Worm (Caenorhabditis elegans) whole organism, L2 larva: ENCODE data around the gene T02H6.11.

Experiments
- R02D3.7 ChIP-seq: fragments of 150-350 bp; optimal IDR thresholded peaks from 2 replicates; lab custom pipeline; 2014; ENCODE audit warnings: missing biosample characterization, missing genetic modification characterization
- ceh-82 ChIP-seq: fragments of 150-350 bp; optimal IDR thresholded peaks from 2 replicates; lab custom pipeline; 2014; ENCODE audit warnings: missing biosample characterization, missing genetic modification characterization
- crh-2 ChIP-seq: sonication (generic microtip); optimal IDR thresholded peaks from 2 replicates; lab custom pipeline; 2017; ENCODE audit warnings: missing biosample characterization, missing genetic modification characterization
- egl-27 ChIP-seq: sonication (generic microtip); optimal IDR thresholded peaks from 3 replicates; lab custom pipeline; 2017; ENCODE audit warnings: missing biosample characterization, missing genetic modification reagents, missing genetic modification characterization
- elt-3 ChIP-seq: sonication (generic microtip); optimal IDR thresholded peaks from 2 replicates; lab custom pipeline; 2017; ENCODE audit warnings: missing biosample characterization, missing genetic modification characterization
- fos-1 ChIP-seq: fragments of 150-350 bp; optimal IDR thresholded peaks from 2 replicates; lab custom pipeline; 2014; ENCODE audit warnings: missing biosample characterization, missing genetic modification characterization
- lin-39 ChIP-seq: fragments of 150-350 bp; optimal IDR thresholded peaks from 2 replicates; lab custom pipeline; 2014; ENCODE audit warnings: missing biosample characterization, missing genetic modification reagents, missing genetic modification characterization
- lsy-2 ChIP-seq, 2 experiments: fragments of 150-350 bp in 1 of 2; sonication (generic microtip) in 1 of 2; optimal IDR thresholded peaks; 2 replicates each; lab custom pipeline; 2014 to 2017; ENCODE audit warnings: missing biosample characterization in 2 of 2, missing genetic modification characterization in 2 of 2
- nhr-23 ChIP-seq: fragments of 150-350 bp; optimal IDR thresholded peaks from 2 replicates; lab custom pipeline; 2014; ENCODE audit warnings: missing biosample characterization, missing genetic modification reagents, missing genetic modification characterization
- sma-9 ChIP-seq, 2 experiments: fragments of 150-350 bp in 1 of 2; sonication (generic microtip) in 1 of 2; optimal IDR thresholded peaks; 2 replicates each; lab custom pipeline; 2014 to 2016; ENCODE audit warnings: missing genetic modification characterization in 2 of 2, mild to moderate bottlenecking in 1 of 2, missing biosample characterization in 1 of 2, missing compliant biosample characterization in 1 of 2, missing genetic modification reagents in 1 of 2, moderate library complexity in 1 of 2
- unc-39 ChIP-seq: fragments of 150-350 bp; optimal IDR thresholded peaks from 2 replicates; lab custom pipeline; 2014; ENCODE audit warnings: missing biosample characterization, missing genetic modification characterization
- unc-62 ChIP-seq: fragments of 150-350 bp; optimal IDR thresholded peaks from 2 replicates; lab custom pipeline; 2014; ENCODE audit warnings: missing biosample characterization, missing genetic modification reagents, missing genetic modification characterization
- ztf-11 ChIP-seq: sonication (generic microtip); optimal IDR thresholded peaks from 2 replicates; lab custom pipeline; 2017; ENCODE audit warnings: missing biosample characterization, missing genetic modification characterization

ce11 chrII:661696-662095 lies 39.2 kb downstream of the T02H6.11 start, which contains the start of gene sri-45:
- TF ChIP-seq unc-39 (tag; lab: Kevin White, UChicago) (no peak), R02D3.7 (tag; lab: Kevin White, UChicago) (no peak), ceh-82 (no peak), egl-27 (tag; lab: Kevin White, UChicago) (no peak), crh-2 (tag; lab: Kevin White, UChicago) (no peak), lin-39 (tag; lab: Kevin White, UChicago) (no peak), elt-3 (tag; lab: Kevin White, UChicago) (no peak), sma-9 (GFP tag; optimal IDR thresholded peaks at IDR 0.05; lab: Kevin White, UChicago) (no peak), sma-9 (tag; optimal IDR thresholded peaks at IDR 0.05; lab: Kevin White, UChicago) (no peak), unc-62 (GFP tag; lab: Kevin White, UChicago) (no peak), lsy-2 (tag; optimal IDR thresholded peaks at IDR 0.05; lab: Kevin White, UChicago) (no peak), fos-1 (no peak), nhr-23 (tag; lab: Kevin White, UChicago) (no peak), ztf-11 (tag; lab: Kevin White, UChicago) (no peak)
